Worm (Caenorhabditis elegans): ENCODE data around the gene ttr-46.
A peak's percentile ranks its signal among the peaks of the same experiment; 100 is the strongest.

The ttr-46 gene

ce11 chrV:9974264-9974663 is 23.2 kb downstream of the ttr-46 start:
- peak; percentile 40 for TF ChIP-seq ces-1 (GFP tag; optimal IDR thresholded peaks at IDR 0.05)
- TF ChIP-seq blmp-1 (tag; optimal IDR thresholded peaks at IDR 0.05), result no peak

DNA sequence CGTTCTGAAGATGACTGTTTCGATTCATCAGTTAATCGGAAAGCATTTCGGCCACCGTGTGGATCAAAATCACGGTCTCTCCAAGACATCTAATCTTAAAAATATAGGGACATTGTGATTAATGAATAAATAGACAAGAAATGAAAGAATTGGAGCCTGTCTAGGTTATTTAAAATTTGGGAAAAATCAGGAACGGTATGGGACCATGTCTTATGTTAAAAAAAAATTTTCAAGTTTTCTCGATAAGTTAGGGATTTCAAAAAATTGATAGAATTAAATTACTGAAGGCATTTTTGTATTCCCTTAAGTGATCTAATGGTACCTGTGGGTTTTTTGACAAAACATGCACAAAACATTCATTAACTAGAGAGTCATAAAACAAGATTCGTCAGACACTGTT is 25.1 kb downstream of the ttr-46 start, which contains the start of gene unc-41:
Gene unc-41, minus strand, starts transcription at position 101 of the 400 bp plus-strand sequence.
- TF ChIP-seq nhr-76 (tag; optimal IDR thresholded peaks at IDR 0.05) (no peak), mep-1 (tag; optimal IDR thresholded peaks at IDR 0.05) (no peak), unc-62 (GFP tag; optimal IDR thresholded peaks at IDR 0.05) (no peak), pha-4 (tag; optimal IDR thresholded peaks at IDR 0.05) (no peak), tbx-8 (GFP tag; optimal IDR thresholded peaks at IDR 0.05) (no peak), ceh-83 (GFP tag; optimal IDR thresholded peaks at IDR 0.05) (no peak), ces-1 (GFP tag; optimal IDR thresholded peaks at IDR 0.05) (no peak), hlh-1 (tag; optimal IDR thresholded peaks at IDR 0.05) (no peak), zip-8 (tag; optimal IDR thresholded peaks at IDR 0.05) (no peak), lsy-2 (tag; optimal IDR thresholded peaks at IDR 0.05) (no peak), nhr-28 (tag; optimal IDR thresholded peaks at IDR 0.05) (no peak), ceh-39 (tag; optimal IDR thresholded peaks at IDR 0.05) (no peak), blmp-1 (tag; optimal IDR thresholded peaks at IDR 0.05) (no peak), sem-2 (GFP tag; optimal IDR thresholded peaks at IDR 0.05) (no peak), bed-3 (GFP tag; optimal IDR thresholded peaks at IDR 0.05) (no peak)

ce11 chrV:9977211-9977610 is 26.2 kb downstream of the ttr-46 start:
- no peak for TF ChIP-seq lin-32 (GFP tag; optimal IDR thresholded peaks at IDR 0.05)
- TF ChIP-seq sptf-1 (tag; optimal IDR thresholded peaks at IDR 0.05), result no peak
- peak; percentile 89 for TF ChIP-seq ces-1 (GFP tag; optimal IDR thresholded peaks at IDR 0.05)

- TF ChIP-seq elt-1 (tag; optimal IDR thresholded peaks at IDR 0.05; ENCODE audit: borderline replicate concordance, insufficient read depth) (no peak), ham-2 (GFP tag; optimal IDR thresholded peaks at IDR 0.05) (no peak), lsy-2 (tag; optimal IDR thresholded peaks at IDR 0.05) (no peak), nhr-237 (tag; optimal IDR thresholded peaks at IDR 0.05) (no peak), mep-1 (tag; optimal IDR thresholded peaks at IDR 0.05) (no peak), mab-5 (tag; optimal IDR thresholded peaks at IDR 0.05) (no peak), M03D4.4 (tag; optimal IDR thresholded peaks at IDR 0.05) (no peak), ces-1 (GFP tag; optimal IDR thresholded peaks at IDR 0.05) (peak; percentile 46)
These were observed 27.4 kb downstream of the ttr-46 start for ce11 chrV:9978425-9978824.

DNA sequence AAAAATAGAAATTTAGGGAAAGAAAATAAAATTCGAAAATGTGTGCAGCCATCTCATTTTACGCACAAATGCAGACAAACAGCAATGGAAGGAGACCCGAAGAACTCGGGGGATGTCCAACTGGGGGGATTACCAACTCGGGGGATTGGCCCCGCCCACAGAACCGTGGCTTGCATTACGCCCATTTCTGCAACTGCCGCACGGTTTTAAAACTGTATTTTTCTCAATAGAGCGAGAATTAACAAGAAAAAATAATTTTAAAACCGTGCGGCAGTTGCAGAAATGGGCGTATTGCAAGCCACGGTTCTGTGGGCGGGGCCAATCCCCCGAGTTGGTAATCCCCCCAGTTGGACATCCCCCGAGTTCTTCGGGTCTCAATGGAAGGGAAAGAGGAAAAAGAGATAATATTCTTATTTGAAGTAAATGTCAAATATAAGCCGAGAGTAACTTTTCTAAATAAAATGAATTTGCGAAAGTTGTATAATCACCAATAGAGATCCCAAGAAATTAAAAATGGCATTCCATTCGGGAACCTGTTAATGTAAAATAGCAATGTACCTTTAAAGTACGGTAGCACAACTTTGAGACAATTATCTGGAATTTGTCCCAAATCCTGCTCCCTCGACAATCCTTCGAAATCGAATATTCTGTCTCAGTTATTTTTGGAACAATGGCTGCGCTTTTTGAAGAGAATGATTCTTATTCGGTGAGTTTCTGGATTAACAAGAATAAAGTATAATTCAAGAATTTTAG is 29.9 kb downstream of the ttr-46 start, which contains the start of the genes ruvb-1 and tofu-1:
Gene ruvb-1, minus strand, starts transcription at position 72 of the 753 bp plus-strand sequence.
Gene tofu-1, plus strand, starts transcription at position 417 of the 753 bp plus-strand sequence.
- TF ChIP-seq ham-2 (GFP tag; optimal IDR thresholded peaks at IDR 0.05), result peak; percentile 19
- peak; percentile 50 for TF ChIP-seq sptf-1 (tag; optimal IDR thresholded peaks at IDR 0.05)
- peak; percentile 34 for TF ChIP-seq mep-1 (tag; optimal IDR thresholded peaks at IDR 0.05)
- TF ChIP-seq cnd-1 (tag; optimal IDR thresholded peaks at IDR 0.05), result peak; percentile 12
- TF ChIP-seq unc-120 (tag; optimal IDR thresholded peaks at IDR 0.05; ENCODE audit: poor library complexity, severe bottlenecking), result peak; percentile 28
- TF ChIP-seq ces-1 (GFP tag; optimal IDR thresholded peaks at IDR 0.05), result peak; percentile 28
- peak; percentile 27 for TF ChIP-seq lsy-2 (tag; optimal IDR thresholded peaks at IDR 0.05)
- peak; percentile 24 for TF ChIP-seq lin-13 (tag; optimal IDR thresholded peaks at IDR 0.05)

DNA sequence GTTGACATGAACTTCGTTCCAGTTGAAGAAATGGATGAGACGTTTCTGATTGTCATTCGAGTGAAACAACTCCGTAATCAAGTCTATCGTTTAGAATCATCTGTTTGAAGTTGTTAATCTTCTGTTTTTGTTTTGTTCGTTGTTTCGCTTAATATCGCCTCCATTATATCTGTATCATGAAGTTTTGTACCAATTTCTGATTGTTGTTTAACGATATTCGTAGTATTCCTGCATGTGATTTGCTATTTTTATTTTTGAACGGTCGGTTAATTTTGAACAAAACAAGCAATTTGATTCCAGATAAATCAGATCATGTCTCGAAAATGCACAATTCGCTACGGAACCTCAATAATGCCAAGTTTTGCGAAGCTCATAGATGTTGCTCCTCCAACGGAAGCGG is 31.5 kb downstream of the ttr-46 start, which contains the start of gene C27H6.9:
Gene C27H6.9, plus strand, starts transcription at position 301 of the 400 bp plus-strand sequence.
- TF ChIP-seq cnd-1 (tag; optimal IDR thresholded peaks at IDR 0.05) (no peak), mls-2 (tag; optimal IDR thresholded peaks at IDR 0.05) (no peak), sptf-1 (tag; optimal IDR thresholded peaks at IDR 0.05) (no peak), unc-39 (tag; optimal IDR thresholded peaks at IDR 0.05) (no peak), ceh-39 (tag; optimal IDR thresholded peaks at IDR 0.05) (no peak)

All from whole organism, mixed stage, embryonic.